Worm (Caenorhabditis elegans): ENCODE measurements around the gene far-1.

The far-1 gene

DNA sequence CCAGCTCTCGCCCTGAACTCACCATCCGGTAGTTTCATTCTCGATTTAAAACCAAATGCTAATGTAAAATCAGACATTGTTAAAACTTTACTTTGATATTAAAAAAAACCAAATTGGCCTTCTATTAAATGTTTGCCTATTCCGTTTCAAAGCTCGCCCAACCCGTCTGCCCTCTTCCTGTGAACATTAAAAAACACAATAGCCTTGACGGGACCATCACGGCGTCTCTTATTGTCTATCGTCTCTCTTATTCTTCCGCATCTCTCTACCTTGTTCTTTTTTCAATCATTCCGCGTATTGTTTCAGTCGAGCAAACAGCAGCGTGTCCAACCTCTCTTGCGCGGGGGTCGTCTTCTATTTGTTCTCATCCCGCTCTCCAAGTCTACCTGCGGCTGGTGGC, 33.7 kb upstream of the far-1 start, which contains the start of gene ZK512.1:
Gene ZK512.1, plus strand, starts transcription at position 301 of the 400 bp plus-strand sequence.
- TF ChIP-seq rnt-1 (tag; optimal IDR thresholded peaks at IDR 0.05) (no peak), hlh-8 (tag; optimal IDR thresholded peaks at IDR 0.05) (no peak), tbx-2 (tag; optimal IDR thresholded peaks at IDR 0.05) (peak; percentile 37), hlh-15 (tag; optimal IDR thresholded peaks at IDR 0.05) (no peak), sdc-2 (tag; optimal IDR thresholded peaks at IDR 0.05) (peak; percentile 0), lin-11 (tag; optimal IDR thresholded peaks at IDR 0.05) (no peak), gmeb-2 (tag; optimal IDR thresholded peaks at IDR 0.05) (no peak), ceh-34 (tag; optimal IDR thresholded peaks at IDR 0.05) (peak; percentile 3), ceh-2 (tag; optimal IDR thresholded peaks at IDR 0.05) (peak; percentile 38), elt-2 (tag; optimal IDR thresholded peaks at IDR 0.05) (no peak)

- TF ChIP-seq ama-1 (optimal IDR thresholded peaks at IDR 0.05) (no peak), pag-3 (tag; optimal IDR thresholded peaks at IDR 0.05; ENCODE audit: borderline replicate concordance) (no peak), fax-1 (tag; optimal IDR thresholded peaks at IDR 0.05) (no peak), ttx-3 (tag; optimal IDR thresholded peaks at IDR 0.05) (no peak), ref-2 (tag; optimal IDR thresholded peaks at IDR 0.05) (no peak), hlh-8 (tag; optimal IDR thresholded peaks at IDR 0.05) (no peak), F13H6.1 (tag; optimal IDR thresholded peaks at IDR 0.05) (no peak), elt-2 (tag; optimal IDR thresholded peaks at IDR 0.05) (no peak), tbx-2 (tag; optimal IDR thresholded peaks at IDR 0.05) (no peak), ceh-45 (GFP tag; IDR thresholded peaks at IDR 0.05) (no peak), ceh-2 (tag; optimal IDR thresholded peaks at IDR 0.05) (no peak), madf-2 (tag; optimal IDR thresholded peaks at IDR 0.05) (no peak), odd-2 (tag; optimal IDR thresholded peaks at IDR 0.05) (no peak), pha-4 (tag; optimal IDR thresholded peaks at IDR 0.05) (no peak), lim-6 (tag; optimal IDR thresholded peaks at IDR 0.05) (no peak), unc-55 (GFP tag; optimal IDR thresholded peaks at IDR 0.05) (no peak), nhr-232 (tag; optimal IDR thresholded peaks at IDR 0.05) (no peak), ceh-6 (GFP tag; optimal IDR thresholded peaks at IDR 0.05) (no peak)
Measured at ce11 chrIII:9114076-9114475, 33.1 kb upstream of the far-1 start.

ce11 chrIII:9112479-9112878, 31.5 kb upstream of the far-1 start:
- TF ChIP-seq lin-11 (tag; optimal IDR thresholded peaks at IDR 0.05), result no peak
- 0 out of 2 replicates have a peak, but pooled peaks have one; percentile 1 for TF ChIP-seq sox-2 (GFP tag; IDR thresholded peaks at IDR 0.05)
- TF ChIP-seq nfya-1 (tag; optimal IDR thresholded peaks at IDR 0.05), result peak; percentile 10
- no peak for TF ChIP-seq C38D4.7 (GFP tag; optimal IDR thresholded peaks at IDR 0.05)
- no peak for TF ChIP-seq unc-55 (GFP tag; optimal IDR thresholded peaks at IDR 0.05)
- peak; percentile 20 for TF ChIP-seq C08G9.2 (tag; optimal IDR thresholded peaks at IDR 0.05)
- TF ChIP-seq tbx-2 (tag; optimal IDR thresholded peaks at IDR 0.05), result peak; percentile 37
- peak; percentile 23 for TF ChIP-seq unc-42 (tag; optimal IDR thresholded peaks at IDR 0.05)
- peak; percentile 62 for TF ChIP-seq ceh-31 (tag; optimal IDR thresholded peaks at IDR 0.05)
- TF ChIP-seq madf-2 (tag; optimal IDR thresholded peaks at IDR 0.05), result peak; percentile 5
- TF ChIP-seq ref-2 (tag; optimal IDR thresholded peaks at IDR 0.05), result peak; percentile 63
- peak; percentile 55 for TF ChIP-seq sdc-2 (tag; optimal IDR thresholded peaks at IDR 0.05)
- TF ChIP-seq lim-6 (tag; optimal IDR thresholded peaks at IDR 0.05), result no peak
- TF ChIP-seq ceh-6 (GFP tag; optimal IDR thresholded peaks at IDR 0.05), result no peak
- no peak for TF ChIP-seq syd-9 (tag; optimal IDR thresholded peaks at IDR 0.05)
- TF ChIP-seq ceh-14 (tag; optimal IDR thresholded peaks at IDR 0.05), result peak; percentile 33
- no peak for TF ChIP-seq eyg-1 (tag; optimal IDR thresholded peaks at IDR 0.05)
- TF ChIP-seq ceh-34 (tag; optimal IDR thresholded peaks at IDR 0.05), result peak; percentile 49
- peak; percentile 57 for TF ChIP-seq hlh-6 (tag; optimal IDR thresholded peaks at IDR 0.05)

DNA sequence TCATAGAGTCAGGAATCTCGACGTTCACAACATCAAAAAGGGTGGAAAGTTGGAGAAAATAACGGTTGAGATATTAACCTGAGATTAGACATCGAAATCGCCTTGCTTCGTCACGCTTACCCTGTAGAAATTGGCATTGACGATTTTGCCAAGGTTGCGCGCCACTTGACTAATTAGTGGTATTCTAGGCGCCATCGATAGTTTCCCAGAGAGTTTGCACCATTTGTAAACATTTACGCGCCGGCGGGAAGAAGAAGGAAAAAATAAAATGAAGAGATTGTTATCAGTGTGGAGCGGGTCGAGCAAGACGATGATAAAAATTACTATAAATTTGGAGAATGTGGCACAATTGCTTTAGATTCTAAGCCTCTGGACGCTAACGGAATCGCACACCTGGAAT, 29.3 kb upstream of the far-1 start:
- TF ChIP-seq C38D4.7 (GFP tag; optimal IDR thresholded peaks at IDR 0.05) (no peak), nhr-232 (tag; optimal IDR thresholded peaks at IDR 0.05) (no peak), sox-2 (GFP tag; IDR thresholded peaks at IDR 0.05) (no peak), ceh-9 (tag; optimal IDR thresholded peaks at IDR 0.05) (no peak), hlh-13 (GFP tag; optimal IDR thresholded peaks at IDR 0.05) (no peak), ref-2 (tag; optimal IDR thresholded peaks at IDR 0.05) (no peak), ceh-14 (tag; optimal IDR thresholded peaks at IDR 0.05) (no peak), hlh-30 (tag; optimal IDR thresholded peaks at IDR 0.05; ENCODE audit: insufficient read depth) (no peak), madf-2 (tag; optimal IDR thresholded peaks at IDR 0.05) (no peak), ceh-31 (tag; optimal IDR thresholded peaks at IDR 0.05) (no peak), ceh-30 (tag; optimal IDR thresholded peaks at IDR 0.05) (no peak), hlh-6 (tag; optimal IDR thresholded peaks at IDR 0.05) (no peak), pros-1 (tag; optimal IDR thresholded peaks at IDR 0.05) (no peak), K02D7.2 (tag; optimal IDR thresholded peaks at IDR 0.05) (no peak), che-1 (tag; optimal IDR thresholded peaks at IDR 0.05) (no peak), rnt-1 (tag; optimal IDR thresholded peaks at IDR 0.05) (no peak), ceh-19 (GFP tag; optimal IDR thresholded peaks at IDR 0.05) (no peak), ceh-2 (tag; optimal IDR thresholded peaks at IDR 0.05) (no peak)
